Worm (Caenorhabditis elegans) whole organism, young adult: ENCODE measurements around the gene atln-1.

Experiments
- C06A6.2 ChIP-seq: fragments of 200-800 bp; sonication (Bioruptor generic); conservative IDR thresholded peaks from 2 replicates; pipeline ENCODE4 v1.3.6; 2022; ENCODE audit warnings: missing genetic modification characterization, missing compliant biosample characterization
- C17E4.6 ChIP-seq: fragments of 200-800 bp; sonication (Bioruptor generic); IDR thresholded peaks from 2 replicates; pipeline ENCODE4 v1.3.6; 2022; ENCODE audit warnings: missing genetic modification reagents, missing genetic modification characterization, missing compliant biosample characterization
- F23B12.7 ChIP-seq: sonication (generic microtip); optimal IDR thresholded peaks from 2 replicates; lab custom pipeline; 2017; ENCODE audit warnings: missing genetic modification characterization, mild to moderate bottlenecking, missing compliant biosample characterization, antibody characterized with exemption, moderate library complexity; ENCODE audit not compliant: insufficient read depth
- F57A8.1 ChIP-seq: fragments of 200-800 bp; sonication (Bioruptor generic); optimal IDR thresholded peaks from 2 replicates; lab custom pipeline; 2018; ENCODE audit warnings: mild to moderate bottlenecking, missing genetic modification characterization, moderate library complexity, missing compliant biosample characterization
- K12H6.12 ChIP-seq: fragments of 200-800 bp; sonication (Bioruptor generic); optimal IDR thresholded peaks from 2 replicates; lab custom pipeline; 2018; ENCODE audit warnings: mild to moderate bottlenecking, missing genetic modification characterization, missing compliant biosample characterization
- T07F8.4 ChIP-seq: sonication (generic microtip); optimal IDR thresholded peaks from 2 replicates; lab custom pipeline; 2016; ENCODE audit warnings: mild to moderate bottlenecking, missing genetic modification characterization, moderate library complexity, missing compliant biosample characterization
- Y53F4B.3 ChIP-seq: fragments of 200-800 bp; sonication (Bioruptor generic); IDR thresholded peaks from 2 replicates; pipeline ENCODE4 v1.3.6; 2022; ENCODE audit warnings: missing genetic modification reagents, missing genetic modification characterization, missing compliant biosample characterization
- Y79H2A.3 ChIP-seq: fragments of 200-800 bp; sonication (Bioruptor generic); conservative IDR thresholded peaks from 2 replicates; pipeline ENCODE4 v1.3.6; 2022; ENCODE audit warnings: missing genetic modification reagents, missing genetic modification characterization, missing compliant biosample characterization
- Y95B8A.8 ChIP-seq: fragments of 200-800 bp; sonication (Bioruptor generic); IDR thresholded peaks from 2 replicates; pipeline ENCODE4 v1.3.6; 2022; ENCODE audit warnings: missing genetic modification reagents, missing genetic modification characterization, missing compliant biosample characterization
- ama-1 ChIP-seq, 3 experiments: fragments of 150-350 bp in 1 of 3; sonication (generic microtip) in 2 of 3; optimal IDR thresholded peaks; 2 replicates each; lab custom pipeline; 2014 to 2018; ENCODE audit warnings: missing biosample characterization in 2 of 3, missing genetic modification characterization in 2 of 3, missing genetic modification reagents in 2 of 3
- aptf-2 ChIP-seq: fragments of 200-800 bp; sonication (Bioruptor generic); conservative IDR thresholded peaks from 2 replicates; pipeline ENCODE4 v1.3.6; 2022; ENCODE audit warnings: missing genetic modification reagents, missing genetic modification characterization, missing compliant biosample characterization
- atf-7 ChIP-seq: sonication (generic microtip); optimal IDR thresholded peaks from 2 replicates; lab custom pipeline; 2017; ENCODE audit warnings: mild to moderate bottlenecking, missing genetic modification characterization, missing compliant biosample characterization
- attf-5 ChIP-seq: fragments of 200-800 bp; sonication (Bioruptor generic); optimal IDR thresholded peaks from 2 replicates; lab custom pipeline; 2018; ENCODE audit warnings: mild to moderate bottlenecking, missing genetic modification characterization, missing compliant biosample characterization
- attf-6 ChIP-seq: fragments of 200-800 bp; sonication (Bioruptor generic); IDR thresholded peaks from 2 replicates; pipeline ENCODE4 v1.3.6; 2022; ENCODE audit warnings: missing genetic modification reagents, missing genetic modification characterization, missing compliant biosample characterization
- ccch-3 ChIP-seq: fragments of 200-800 bp; sonication (Bioruptor generic); optimal IDR thresholded peaks from 2 replicates; lab custom pipeline; 2018; ENCODE audit warnings: mild to moderate bottlenecking, missing genetic modification characterization, missing compliant biosample characterization
- cebp-2 ChIP-seq: fragments of 200-800 bp; sonication (Bioruptor generic); IDR thresholded peaks from 2 replicates; pipeline ENCODE4 v1.3.6; 2022; ENCODE audit warnings: missing genetic modification characterization, missing compliant biosample characterization
- ceh-100 ChIP-seq: fragments of 200-800 bp; sonication (Bioruptor generic); IDR thresholded peaks from 2 replicates; pipeline ENCODE4 v1.3.6; 2022; ENCODE audit warnings: missing genetic modification reagents, missing genetic modification characterization, missing compliant biosample characterization
- ceh-40 ChIP-seq: fragments of 200-800 bp; sonication (Bioruptor generic); IDR thresholded peaks from 2 replicates; pipeline ENCODE4 v1.3.6; 2022; ENCODE audit warnings: missing genetic modification characterization, missing compliant biosample characterization
- efl-1 ChIP-seq: fragments of 150-350 bp; optimal IDR thresholded peaks from 2 replicates; lab custom pipeline; 2014; ENCODE audit warnings: missing biosample characterization, missing genetic modification reagents, missing genetic modification characterization
- egrh-3 ChIP-seq: fragments of 200-800 bp; sonication (Bioruptor generic); IDR thresholded peaks from 2 replicates; pipeline ENCODE4 v1.3.6; 2022; ENCODE audit warnings: missing genetic modification reagents, missing genetic modification characterization, missing compliant biosample characterization
- him-1 ChIP-seq: sonication (generic microtip); optimal IDR thresholded peaks from 2 replicates; lab custom pipeline; 2016; ENCODE audit warnings: missing genotype, missing genetic modification reagents, missing genetic modification characterization, missing compliant biosample characterization
- hmg-20 ChIP-seq: fragments of 200-800 bp; sonication (Bioruptor generic); IDR thresholded peaks from 2 replicates; pipeline ENCODE4 v1.3.6; 2022; ENCODE audit warnings: missing genetic modification reagents, missing genetic modification characterization, missing compliant biosample characterization
- hrde-1 ChIP-seq: sonication (generic microtip); optimal IDR thresholded peaks from 2 replicates; lab custom pipeline; 2016; ENCODE audit warnings: missing genetic modification characterization, mild to moderate bottlenecking, missing compliant biosample characterization, moderate library complexity, missing genotype, missing genetic modification reagents, borderline replicate concordance
- lag-1 ChIP-seq: fragments of 200-800 bp; sonication (Bioruptor generic); IDR thresholded peaks from 2 replicates; pipeline ENCODE4 v1.3.6; 2022; ENCODE audit warnings: missing genetic modification reagents, missing genetic modification characterization, missing compliant biosample characterization
- let-526 ChIP-seq: fragments of 200-800 bp; sonication (Bioruptor generic); IDR thresholded peaks from 2 replicates; pipeline ENCODE4 v1.3.6; 2022; ENCODE audit warnings: missing genetic modification reagents, missing genetic modification characterization, missing compliant biosample characterization
- lin-54 ChIP-seq: fragments of 200-800 bp; sonication (Bioruptor generic); optimal IDR thresholded peaks from 2 replicates; lab custom pipeline; 2018; ENCODE audit warnings: mild to moderate bottlenecking, missing genetic modification characterization, missing compliant biosample characterization
- lsl-1 ChIP-seq: fragments of 200-800 bp; sonication (Bioruptor generic); optimal IDR thresholded peaks from 2 replicates; lab custom pipeline; 2018; ENCODE audit warnings: mild to moderate bottlenecking, missing genetic modification characterization, moderate library complexity, missing compliant biosample characterization
- madf-10 ChIP-seq: sonication (generic microtip); optimal IDR thresholded peaks from 2 replicates; lab custom pipeline; 2016; ENCODE audit warnings: mild to moderate bottlenecking, missing genetic modification characterization, missing compliant biosample characterization
- mcd-1 ChIP-seq: fragments of 200-800 bp; sonication (Bioruptor generic); IDR thresholded peaks from 2 replicates; pipeline ENCODE4 v1.3.6; 2022; ENCODE audit warnings: missing genetic modification reagents, missing genetic modification characterization, missing compliant biosample characterization
- mxl-1 ChIP-seq: sonication (generic microtip); optimal IDR thresholded peaks from 2 replicates; lab custom pipeline; 2016; ENCODE audit warnings: missing genetic modification characterization, missing compliant biosample characterization
- nfya-2 ChIP-seq: fragments of 200-800 bp; sonication (Bioruptor generic); IDR thresholded peaks from 2 replicates; pipeline ENCODE4 v1.3.6; 2022; ENCODE audit warnings: missing genetic modification reagents, missing genetic modification characterization, missing compliant biosample characterization
- nfyb-1 ChIP-seq: fragments of 200-800 bp; sonication (Bioruptor generic); IDR thresholded peaks from 2 replicates; pipeline ENCODE4 v1.3.6; 2022; ENCODE audit warnings: missing genetic modification reagents, missing genetic modification characterization, missing compliant biosample characterization
- pha-4 ChIP-seq: fragments of 150-350 bp; sonication (generic microtip); optimal IDR thresholded peaks from 2 replicates; lab custom pipeline; 2014; ENCODE audit warnings: missing biosample characterization, missing genetic modification reagents, missing genetic modification characterization
- rcor-1 ChIP-seq: fragments of 200-800 bp; sonication (Bioruptor generic); IDR thresholded peaks from 2 replicates; pipeline ENCODE4 v1.3.6; 2022; ENCODE audit warnings: missing genetic modification reagents, missing genetic modification characterization, missing compliant biosample characterization
- rec-8 ChIP-seq, 2 experiments: sonication (generic microtip); optimal IDR thresholded peaks; 2 replicates each; lab custom pipeline; 2016; ENCODE audit warnings: mild to moderate bottlenecking in 2 of 2, missing genetic modification characterization in 2 of 2, missing genetic modification reagents in 2 of 2, missing genotype in 2 of 2, missing biosample characterization in 1 of 2, missing compliant biosample characterization in 1 of 2, moderate library complexity in 1 of 2
- rpc-1 ChIP-seq, 2 experiments: fragments of 150-350 bp in 1 of 2; sonication (generic microtip) in 1 of 2; optimal IDR thresholded peaks; 2 replicates each; lab custom pipeline; 2014 to 2018; ENCODE audit warnings: missing biosample characterization in 1 of 2, missing genetic modification characterization in 1 of 2, missing genetic modification reagents in 1 of 2, missing genotype in 1 of 2
- sdz-38 ChIP-seq: sonication (generic microtip); optimal IDR thresholded peaks from 2 replicates; lab custom pipeline; 2016; ENCODE audit warnings: missing genotype, missing genetic modification characterization, missing compliant biosample characterization
- sea-2 ChIP-seq: fragments of 200-800 bp; sonication (Bioruptor generic); IDR thresholded peaks from 2 replicates; pipeline ENCODE4 v1.3.6; 2022; ENCODE audit warnings: missing genetic modification characterization, missing compliant biosample characterization
- tbp1 ChIP-seq: fragments of 200-800 bp; sonication (Bioruptor generic); optimal IDR thresholded peaks from 2 replicates; lab custom pipeline; 2018; ENCODE audit warnings: mild to moderate bottlenecking, missing genetic modification characterization, missing compliant biosample characterization
- tbx-9 ChIP-seq: sonication (generic microtip); optimal IDR thresholded peaks from 2 replicates; lab custom pipeline; 2016; ENCODE audit warnings: borderline replicate concordance, missing genetic modification characterization, inconsistent platforms, missing compliant biosample characterization
- tlf-1 ChIP-seq: fragments of 200-800 bp; sonication (Bioruptor generic); optimal IDR thresholded peaks from 2 replicates; lab custom pipeline; 2018; ENCODE audit warnings: mild to moderate bottlenecking, missing genetic modification characterization, missing compliant biosample characterization
- unc-130 ChIP-seq: sonication (generic microtip); optimal IDR thresholded peaks from 2 replicates; lab custom pipeline; 2016; ENCODE audit warnings: missing genetic modification reagents, missing genetic modification characterization, missing compliant biosample characterization
- xnd-1 ChIP-seq: sonication (generic microtip); optimal IDR thresholded peaks from 2 replicates; lab custom pipeline; 2016; ENCODE audit warnings: missing genotype, missing genetic modification reagents, missing genetic modification characterization, missing compliant biosample characterization
- zfh-2 ChIP-seq: fragments of 200-800 bp; sonication (Bioruptor generic); conservative IDR thresholded peaks from 2 replicates; pipeline ENCODE4 v1.3.6; 2022; ENCODE audit warnings: missing genetic modification reagents, missing genetic modification characterization, missing compliant biosample characterization
- ztf-18 ChIP-seq: sonication (generic microtip); optimal IDR thresholded peaks from 2 replicates; lab custom pipeline; 2016; ENCODE audit warnings: missing genotype, mild to moderate bottlenecking, missing genetic modification characterization, missing compliant biosample characterization
- ztf-22 ChIP-seq: fragments of 200-800 bp; sonication (Bioruptor generic); optimal IDR thresholded peaks from 2 replicates; lab custom pipeline; 2018; ENCODE audit warnings: mild to moderate bottlenecking, missing genetic modification characterization, moderate library complexity, missing compliant biosample characterization
- ztf-28 ChIP-seq: fragments of 200-800 bp; sonication (Bioruptor generic); IDR thresholded peaks from 2 replicates; pipeline ENCODE4 v1.3.6; 2022; ENCODE audit warnings: missing genetic modification reagents, missing genetic modification characterization, missing compliant biosample characterization
- ztf-6 ChIP-seq: fragments of 200-800 bp; sonication (Bioruptor generic); IDR thresholded peaks from 2 replicates; pipeline ENCODE4 v1.3.6; 2022; ENCODE audit warnings: missing genetic modification reagents, missing genetic modification characterization, missing compliant biosample characterization

The atln-1 gene

ce11 chrIV:2801004-2801403, 12.5 kb downstream of the atln-1 start (continued):
- TF ChIP-seq him-1 (tag; lab: Kevin White, UChicago) (peak; percentile 46), madf-10 (tag; lab: Kevin White, UChicago) (no peak), aptf-2 (GFP tag; lab: Robert Waterston, UW) (no peak), ztf-6 (no peak), lin-54 (GFP tag; lab: Kevin White, UChicago) (peak; percentile 29), unc-130 (GFP tag; lab: Kevin White, UChicago) (no peak), tlf-1 (GFP tag; lab: Kevin White, UChicago) (no peak), pha-4 (tag; lab: Kevin White, UChicago) (no peak), atf-7 (tag; lab: Kevin White, UChicago) (no peak), sea-2 (GFP tag; lab: Robert Waterston, UW) (no peak), mcd-1 (peak; percentile 49; the same call in 1 of the 2 replicates), rec-8 (tag; optimal IDR thresholded peaks at IDR 0.05; lab: Kevin White, UChicago) (peak in 1 of 2 experiments; percentile 78), lag-1 (GFP tag; lab: Robert Waterston, UW) (no peak), T07F8.4 (tag; lab: Kevin White, UChicago) (peak; percentile 1), F57A8.1 (GFP tag; lab: Kevin White, UChicago) (no peak), xnd-1 (tag; lab: Kevin White, UChicago) (no peak), ceh-40 (GFP tag; lab: Robert Waterston, UW) (0 out of 2 replicates have a peak, but pooled peaks have one; percentile 57), zfh-2 (GFP tag; lab: Robert Waterston, UW) (no peak), hmg-20 (no peak), K12H6.12 (tag; lab: Kevin White, UChicago) (no peak), sdz-38 (no peak), rpc-1 (optimal IDR thresholded peaks at IDR 0.05; lab: Kevin White, UChicago) (peak; percentile 68), rpc-1 (tag; optimal IDR thresholded peaks at IDR 0.05; lab: Kevin White, UChicago) (peak; percentile 90), attf-5 (GFP tag; lab: Kevin White, UChicago) (peak; percentile 11), ceh-100 (GFP tag; lab: Robert Waterston, UW) (no peak), ccch-3 (GFP tag; lab: Kevin White, UChicago) (no peak), C06A6.2 (GFP tag; lab: Robert Waterston, UW) (no peak), tbx-9 (no peak), ama-1 (optimal IDR thresholded peaks at IDR 0.05; lab: Kevin White, UChicago) (no peak), ama-1 (GFP tag; optimal IDR thresholded peaks at IDR 0.05; lab: Kevin White, UChicago) (peak in 1 of 2 experiments; percentile 54), Y79H2A.3 (GFP tag; lab: Robert Waterston, UW) (no peak), nfya-2 (GFP tag; lab: Robert Waterston, UW) (no peak), lsl-1 (GFP tag; lab: Kevin White, UChicago) (peak; percentile 32), C17E4.6 (no peak), ztf-18 (peak; percentile 69), cebp-2 (GFP tag; lab: Robert Waterston, UW) (0 out of 2 replicates have a peak, but pooled peaks have one; percentile 49), rcor-1 (GFP tag; lab: Robert Waterston, UW) (0 out of 2 replicates have a peak, but pooled peaks have one; percentile 46), egrh-3 (GFP tag; lab: Robert Waterston, UW) (peak; percentile 26; the same call in 1 of the 2 replicates), Y53F4B.3 (GFP tag; lab: Robert Waterston, UW) (no peak), tbp1 (GFP tag; lab: Kevin White, UChicago) (peak; percentile 94), efl-1 (no peak), Y95B8A.8 (GFP tag; lab: Robert Waterston, UW) (no peak), let-526 (no peak), ztf-28 (GFP tag; lab: Robert Waterston, UW) (0 out of 2 replicates have a peak, but pooled peaks have one; percentile 25), mxl-1 (tag; lab: Kevin White, UChicago) (peak; percentile 56), hrde-1 (peak; percentile 27), ztf-22 (GFP tag; lab: Kevin White, UChicago) (no peak), F23B12.7 (peak; percentile 79), nfyb-1 (GFP tag; lab: Robert Waterston, UW) (no peak), attf-6 (GFP tag; lab: Robert Waterston, UW) (no peak)
